Fruit fly (Drosophila melanogaster) whole organism, prepupa: ENCODE measurements around the gene CG13310.

Experiments
- Blimp-1 ChIP-seq: fragments of 200-800 bp; sonication (Bioruptor generic); optimal IDR thresholded peaks from 3 replicates; lab custom pipeline; 2017; ENCODE audit warnings: missing biosample characterization, missing genetic modification characterization, mild to moderate bottlenecking, moderate library complexity, missing genetic modification reagents
- CG10631 ChIP-seq: fragments of 200-800 bp; sonication (Bioruptor generic); optimal IDR thresholded peaks from 2 replicates; lab custom pipeline; 2016; ENCODE audit warnings: missing biosample characterization, missing genetic modification characterization
- CG10669 ChIP-seq: fragments of 200-800 bp; sonication (Bioruptor generic); optimal IDR thresholded peaks from 3 replicates; lab custom pipeline; 2018; ENCODE audit warnings: missing biosample characterization, mild to moderate bottlenecking, missing genetic modification characterization, moderate library complexity
- CG11294 ChIP-seq: fragments of 200-800 bp; sonication (Bioruptor generic); IDR thresholded peaks from 2 replicates; pipeline ENCODE4 v1.3.6; 2022; ENCODE audit warnings: missing biosample characterization, missing genetic modification characterization
- CG11762 ChIP-seq: fragments of 200-800 bp; sonication (Bioruptor generic); optimal IDR thresholded peaks from 3 replicates; lab custom pipeline; 2016; ENCODE audit warnings: missing biosample characterization, missing genetic modification characterization; ENCODE audit not compliant: insufficient read depth
- CG11902 ChIP-seq: fragments of 200-800 bp; sonication (Bioruptor generic); optimal IDR thresholded peaks from 3 replicates; lab custom pipeline; 2016; ENCODE audit warnings: missing biosample characterization, missing genetic modification characterization
- CG15336 ChIP-seq: fragments of 200-800 bp; sonication (Bioruptor generic); IDR thresholded peaks from 2 replicates; pipeline ENCODE4 v1.3.6; 2022; ENCODE audit warnings: missing biosample characterization, missing genetic modification characterization
- CG16779 ChIP-seq: fragments of 200-800 bp; sonication (Bioruptor generic); optimal IDR thresholded peaks from 3 replicates; lab custom pipeline; 2017; ENCODE audit warnings: missing biosample characterization, mild to moderate bottlenecking, missing genetic modification characterization
- CG3032 ChIP-seq: fragments of 200-800 bp; optimal IDR thresholded peaks from 2 replicates; lab custom pipeline; 2019; ENCODE audit warnings: missing biosample characterization, mild to moderate bottlenecking, missing genetic modification characterization, moderate library complexity
- CG31627 ChIP-seq: fragments of 200-800 bp; sonication (Bioruptor generic); optimal IDR thresholded peaks from 3 replicates; lab custom pipeline; 2016; ENCODE audit warnings: missing biosample characterization, missing genetic modification characterization
- CG32006 ChIP-seq: fragments of 200-800 bp; sonication (Bioruptor generic); optimal IDR thresholded peaks from 3 replicates; lab custom pipeline; 2017; ENCODE audit warnings: missing biosample characterization, mild to moderate bottlenecking, missing genetic modification characterization
- CG34406 ChIP-seq: fragments of 200-800 bp; sonication (Bioruptor generic); optimal IDR thresholded peaks from 3 replicates; lab custom pipeline; 2016; ENCODE audit warnings: missing biosample characterization, missing genetic modification characterization
- CG3919 ChIP-seq: fragments of 200-800 bp; sonication (Bioruptor generic); optimal IDR thresholded peaks from 3 replicates; lab custom pipeline; 2016; ENCODE audit warnings: missing biosample characterization, missing genetic modification characterization
- CG4318 ChIP-seq: fragments of 200-800 bp; sonication (Bioruptor generic); optimal IDR thresholded peaks from 3 replicates; lab custom pipeline; 2017; ENCODE audit warnings: missing biosample characterization, mild to moderate bottlenecking, missing genetic modification characterization
- CG6163 ChIP-seq: fragments of 200-800 bp; sonication (Bioruptor generic); IDR thresholded peaks from 3 replicates; pipeline ENCODE4 v1.3.6; 2022; ENCODE audit warnings: missing biosample characterization, missing genetic modification characterization
- CG6276 ChIP-seq: fragments of 200-800 bp; sonication (Bioruptor generic); optimal IDR thresholded peaks from 2 replicates; lab custom pipeline; 2017; ENCODE audit warnings: missing biosample characterization, mild to moderate bottlenecking, missing genetic modification characterization
- CG6808 ChIP-seq: fragments of 200-800 bp; sonication (Bioruptor generic); optimal IDR thresholded peaks from 3 replicates; lab custom pipeline; 2017; ENCODE audit warnings: missing biosample characterization, missing genetic modification characterization, mild to moderate bottlenecking, moderate library complexity, missing genetic modification reagents
- CG6854 ChIP-seq: fragments of 200-800 bp; sonication (Bioruptor generic); optimal IDR thresholded peaks from 2 replicates; lab custom pipeline; 2017; ENCODE audit warnings: missing biosample characterization, mild to moderate bottlenecking, missing genetic modification characterization
- CG8119 ChIP-seq: fragments of 200-800 bp; sonication (Bioruptor generic); IDR thresholded peaks from 3 replicates; pipeline ENCODE4 v1.3.6; 2022; ENCODE audit warnings: missing biosample characterization, missing genetic modification characterization
- CG9139 ChIP-seq: fragments of 200-800 bp; sonication (Bioruptor generic); optimal IDR thresholded peaks from 3 replicates; lab custom pipeline; 2017; ENCODE audit warnings: missing biosample characterization, mild to moderate bottlenecking, missing genetic modification characterization
- Eip75B ChIP-seq: fragments of 200-800 bp; sonication (Bioruptor generic); optimal IDR thresholded peaks from 3 replicates; lab custom pipeline; 2016; ENCODE audit warnings: missing biosample characterization, missing genetic modification characterization
- Eip78C ChIP-seq: fragments of 200-800 bp; sonication (Bioruptor generic); peaks from one replicate; lab custom pipeline; 2016; ENCODE audit warnings: missing biosample characterization, missing genetic modification characterization
- Ets96B ChIP-seq: fragments of 200-800 bp; optimal IDR thresholded peaks from 2 replicates; lab custom pipeline; 2019; ENCODE audit warnings: missing biosample characterization, mild to moderate bottlenecking, missing genetic modification characterization, moderate library complexity
- Gug ChIP-seq: fragments of 200-800 bp; sonication (Bioruptor generic); IDR thresholded peaks from 2 replicates; pipeline ENCODE4 v1.3.6; 2022; ENCODE audit warnings: missing biosample characterization, missing genetic modification characterization
- Hr38 ChIP-seq: sonication (Bioruptor generic); optimal IDR thresholded peaks from 2 replicates; lab custom pipeline; 2016; ENCODE audit warnings: missing biosample characterization, missing genetic modification characterization
- Hr39 ChIP-seq: fragments of 200-800 bp; sonication (Bioruptor generic); optimal IDR thresholded peaks from 2 replicates; lab custom pipeline; 2016; ENCODE audit warnings: missing biosample characterization, missing genetic modification characterization
- Lpt ChIP-seq: fragments of 200-800 bp; sonication (Bioruptor generic); optimal IDR thresholded peaks from 3 replicates; lab custom pipeline; 2016; ENCODE audit warnings: missing biosample characterization, missing genetic modification characterization
- Met ChIP-seq: fragments of 200-800 bp; sonication (Bioruptor generic); optimal IDR thresholded peaks from 3 replicates; lab custom pipeline; 2016; ENCODE audit warnings: missing biosample characterization, missing genetic modification characterization
- OdsH ChIP-seq: fragments of 200-800 bp; sonication (Bioruptor generic); optimal IDR thresholded peaks from 3 replicates; lab custom pipeline; 2016; ENCODE audit warnings: missing biosample characterization, missing genetic modification characterization
- Smox ChIP-seq: fragments of 200-800 bp; sonication (Bioruptor generic); optimal IDR thresholded peaks from 3 replicates; lab custom pipeline; 2016; ENCODE audit warnings: missing biosample characterization, missing genetic modification characterization
- achi ChIP-seq: fragments of 200-800 bp; sonication (Bioruptor generic); optimal IDR thresholded peaks from 3 replicates; lab custom pipeline; 2016; ENCODE audit warnings: missing biosample characterization, missing genetic modification characterization
- cyc ChIP-seq: fragments of 200-800 bp; sonication (Bioruptor generic); optimal IDR thresholded peaks from 3 replicates; lab custom pipeline; 2016; ENCODE audit warnings: missing biosample characterization, missing genetic modification characterization
- dac ChIP-seq: fragments of 200-800 bp; sonication (Bioruptor generic); optimal IDR thresholded peaks from 2 replicates; lab custom pipeline; 2017; ENCODE audit warnings: missing biosample characterization, mild to moderate bottlenecking, missing genetic modification characterization
- dsx ChIP-seq: fragments of 200-800 bp; optimal IDR thresholded peaks from 3 replicates; lab custom pipeline; 2019; ENCODE audit warnings: missing biosample characterization, mild to moderate bottlenecking, missing genetic modification characterization, moderate library complexity; ENCODE audit not compliant: poor library complexity, severe bottlenecking
- eg ChIP-seq: fragments of 200-800 bp; sonication (Bioruptor generic); IDR thresholded peaks from 3 replicates; pipeline ENCODE4 v1.3.6; 2022; ENCODE audit warnings: missing biosample characterization, missing genetic modification characterization
- esn ChIP-seq: fragments of 200-800 bp; sonication (Bioruptor generic); optimal IDR thresholded peaks from 2 replicates; lab custom pipeline; 2016; ENCODE audit warnings: missing biosample characterization, mild to moderate bottlenecking, missing genetic modification characterization, moderate library complexity
- fd59A ChIP-seq: fragments of 200-800 bp; sonication (Bioruptor generic); optimal IDR thresholded peaks from 2 replicates; lab custom pipeline; 2017; ENCODE audit warnings: missing biosample characterization, mild to moderate bottlenecking, missing genetic modification characterization, missing genetic modification reagents
- fkh ChIP-seq: fragments of 200-800 bp; sonication (Bioruptor generic); optimal IDR thresholded peaks from 3 replicates; lab custom pipeline; 2017; ENCODE audit warnings: missing biosample characterization, mild to moderate bottlenecking, missing genetic modification characterization, moderate library complexity
- net ChIP-seq: fragments of 200-800 bp; sonication (Bioruptor generic); optimal IDR thresholded peaks from 3 replicates; lab custom pipeline; 2016; ENCODE audit warnings: missing biosample characterization, missing genetic modification characterization
- spab ChIP-seq: fragments of 200-800 bp; sonication (Bioruptor generic); optimal IDR thresholded peaks from 2 replicates; lab custom pipeline; 2017; ENCODE audit warnings: missing biosample characterization, mild to moderate bottlenecking, missing genetic modification characterization, missing genetic modification reagents
- ss ChIP-seq, 2 experiments: fragments of 200-800 bp; sonication (Bioruptor generic); optimal IDR thresholded peaks; 2 replicates in 1 of 2; 3 replicates in 1 of 2; lab custom pipeline; 2017 to 2018; ENCODE audit warnings: mild to moderate bottlenecking in 2 of 2, missing biosample characterization in 2 of 2, missing genetic modification characterization in 2 of 2, moderate library complexity in 1 of 2
- svp ChIP-seq: fragments of 200-800 bp; sonication (Bioruptor generic); peaks from one replicate; lab custom pipeline; 2016; ENCODE audit warnings: missing biosample characterization, missing genetic modification characterization
- topi ChIP-seq: fragments of 200-800 bp; sonication (Bioruptor generic); optimal IDR thresholded peaks from 3 replicates; lab custom pipeline; 2016; ENCODE audit warnings: missing biosample characterization, missing genetic modification characterization
- vri ChIP-seq: fragments of 200-800 bp; sonication (Bioruptor generic); optimal IDR thresholded peaks from 3 replicates; lab custom pipeline; 2016; ENCODE audit warnings: missing biosample characterization, mild to moderate bottlenecking, missing genetic modification characterization

Gene CG13310

dm6 chr3L:8827133-8827867 is 27.0 kb upstream of the CG13310 start, which contains the start of gene dally (continued):
- peak; percentile 54; the same call in 1 of the 2 replicates for TF ChIP-seq CG15336 (GFP tag; lab: Robert Waterston, UW)
- peak; percentile 46 for TF ChIP-seq Met (GFP tag; lab: Kevin White, UChicago)
- TF ChIP-seq OdsH: peak; percentile 37
- peak; percentile 64 for TF ChIP-seq net (GFP tag; lab: Kevin White, UChicago)
- no peak for TF ChIP-seq CG4318
- TF ChIP-seq CG16779: peak; percentile 54
- TF ChIP-seq Smox (GFP tag; lab: Kevin White, UChicago): peak; percentile 20
- TF ChIP-seq CG34406 (GFP tag; lab: Kevin White, UChicago): no peak
- TF ChIP-seq CG6276 (GFP tag; lab: Kevin White, UChicago): no peak

dm6 chr3L:8826038-8826437 is 25.7 kb upstream of the CG13310 start:
- no peak for TF ChIP-seq Eip75B (GFP tag; lab: Kevin White, UChicago)
- no peak for TF ChIP-seq topi
- TF ChIP-seq fd59A (GFP tag; lab: Kevin White, UChicago): no peak
- no peak for TF ChIP-seq cyc
- TF ChIP-seq OdsH: no peak
- TF ChIP-seq CG6808 (GFP tag; lab: Kevin White, UChicago): no peak
- TF ChIP-seq dac (GFP tag; lab: Kevin White, UChicago): no peak
- no peak for TF ChIP-seq Hr39
- TF ChIP-seq fkh (GFP tag; lab: Kevin White, UChicago): no peak
- TF ChIP-seq CG15336 (GFP tag; lab: Robert Waterston, UW): no peak
- no peak for TF ChIP-seq Hr38 (GFP tag; lab: Kevin White, UChicago)
- TF ChIP-seq Eip78C (GFP tag; lab: Kevin White, UChicago): no peak
- TF ChIP-seq CG3032 (tag; lab: Kevin White, UChicago): no peak
- no peak for TF ChIP-seq CG11902 (GFP tag; lab: Kevin White, UChicago)
- no peak for TF ChIP-seq CG32006
- TF ChIP-seq CG6276 (GFP tag; lab: Kevin White, UChicago): no peak
- no peak for TF ChIP-seq achi (GFP tag; lab: Kevin White, UChicago)
- no peak for TF ChIP-seq CG6854 (GFP tag; lab: Kevin White, UChicago)
- TF ChIP-seq CG8119: no peak

dm6 chr3L:8825560-8825959 is 25.2 kb upstream of the CG13310 start:
- TF ChIP-seq CG6276 (GFP tag; lab: Kevin White, UChicago): no peak
- TF ChIP-seq Eip78C (GFP tag; lab: Kevin White, UChicago): peak; percentile 30
- TF ChIP-seq Blimp-1: peak; percentile 86

dm6 chr3L:8825030-8825407 is 24.7 kb upstream of the CG13310 start:
- peak; percentile 69 for TF ChIP-seq Eip78C (GFP tag; lab: Kevin White, UChicago)
- peak; percentile 46; the same call in 2 of the 3 replicates for TF ChIP-seq CG6163 (GFP tag; lab: Robert Waterston, UW)
- no peak for TF ChIP-seq CG16779
- TF ChIP-seq CG9139: peak; percentile 3
- TF ChIP-seq CG8119: 0 out of 3 replicates have a peak, but pooled peaks have one; percentile 27
- TF ChIP-seq CG34406 (GFP tag; lab: Kevin White, UChicago): no peak
- peak; percentile 30 for TF ChIP-seq CG6854 (GFP tag; lab: Kevin White, UChicago)
- peak; percentile 34 for TF ChIP-seq dsx
- TF ChIP-seq ss (GFP tag; optimal IDR thresholded peaks at IDR 0.05; lab: Kevin White, UChicago): peak; percentile 54 to 58
- peak; percentile 43 for TF ChIP-seq svp (GFP tag; lab: Kevin White, UChicago)
- no peak for TF ChIP-seq esn
- TF ChIP-seq eg: no peak
- no peak for TF ChIP-seq CG10669 (GFP tag; lab: Kevin White, UChicago)
- TF ChIP-seq Eip75B (GFP tag; lab: Kevin White, UChicago): peak; percentile 7
- TF ChIP-seq CG6276 (GFP tag; lab: Kevin White, UChicago): peak; percentile 37
- peak; percentile 18 for TF ChIP-seq vri
- TF ChIP-seq CG3919 (GFP tag; lab: Kevin White, UChicago): no peak
- TF ChIP-seq Lpt (GFP tag; lab: Kevin White, UChicago): peak; percentile 58
- TF ChIP-seq CG31627 (GFP tag; lab: Kevin White, UChicago): no peak
- TF ChIP-seq spab (GFP tag; lab: Kevin White, UChicago): peak; percentile 34
- TF ChIP-seq CG10631 (GFP tag; lab: Kevin White, UChicago): no peak
- TF ChIP-seq CG11294: no peak
- TF ChIP-seq fkh (GFP tag; lab: Kevin White, UChicago): no peak
- no peak for TF ChIP-seq Blimp-1
- TF ChIP-seq CG6808 (GFP tag; lab: Kevin White, UChicago): peak; percentile 52
- TF ChIP-seq CG11762 (GFP tag; lab: Kevin White, UChicago): no peak
- TF ChIP-seq Ets96B (tag; lab: Kevin White, UChicago): peak; percentile 29
- no peak for TF ChIP-seq Gug (GFP tag; lab: Robert Waterston, UW)
